Fruit fly (Drosophila melanogaster): Measurements from ENCODE around the gene CG14515.
A peak's percentile ranks its signal among the peaks of the same experiment; 100 is the strongest.

The CG14515 gene

dm6 chr3R:29196967-29197611 lies at the start of gene CG14515:
TSS of gene CG14515 (plus strand) at chr3R:29197556.
- TF ChIP-seq CTCF (optimal IDR thresholded peaks at IDR 0.05), result no peak
- no peak for TF ChIP-seq CG8478 (optimal IDR thresholded peaks at IDR 0.05)

- TF ChIP-seq CTCF (optimal IDR thresholded peaks at IDR 0.05) (peak; percentile 53 to 69), CG8478 (optimal IDR thresholded peaks at IDR 0.05) (no peak)
Measured at dm6 chr3R:29148072-29148471, 49.3 kb upstream of the CG14515 start, which contains the start of the genes CG11882 and Pglym78. TSS of gene CG11882 (minus strand) at chr3R:29148172. TSS of gene Pglym78 (plus strand) at chr3R:29148248.

dm6 chr3R:29151621-29152092 lies 45.7 kb upstream of the CG14515 start, which contains the start of gene eIF2D:
TSS of gene eIF2D (minus strand) at chr3R:29151794.
- TF ChIP-seq CG8478 (optimal IDR thresholded peaks at IDR 0.05) (no peak), CTCF (optimal IDR thresholded peaks at IDR 0.05) (no peak)

dm6 chr3R:29153197-29153644 lies 44.1 kb upstream of the CG14515 start, which contains the start of the genes Slbp and Rpn2:
TSS of gene Slbp (minus strand) at chr3R:29153266.
TSS of gene Rpn2 (plus strand) at chr3R:29153524.
- TF ChIP-seq CG8478 (optimal IDR thresholded peaks at IDR 0.05) (no peak), CTCF (optimal IDR thresholded peaks at IDR 0.05) (no peak)

dm6 chr3R:29157418-29158398 lies 39.6 kb upstream of the CG14515 start, which contains the start of gene rdog:
TSS of gene rdog (plus strand) at chr3R:29158122.
- no peak for TF ChIP-seq CTCF (optimal IDR thresholded peaks at IDR 0.05)
- TF ChIP-seq CG8478 (optimal IDR thresholded peaks at IDR 0.05), result no peak

dm6 chr3R:29158721-29159120 lies 38.6 kb upstream of the CG14515 start:
- TF ChIP-seq CTCF (optimal IDR thresholded peaks at IDR 0.05), result no peak
- no peak for TF ChIP-seq CG8478 (optimal IDR thresholded peaks at IDR 0.05)

dm6 chr3R:29159620-29160019 lies 37.7 kb upstream of the CG14515 start:
- TF ChIP-seq CG8478 (optimal IDR thresholded peaks at IDR 0.05) (no peak), CTCF (optimal IDR thresholded peaks at IDR 0.05) (no peak)

- TF ChIP-seq CG8478 (optimal IDR thresholded peaks at IDR 0.05) (no peak), CTCF (optimal IDR thresholded peaks at IDR 0.05) (no peak)
Measured at dm6 chr3R:29164930-29165693, 32.2 kb upstream of the CG14515 start, which contains the start of gene CG11898. TSS of gene CG11898 (plus strand) at chr3R:29165643.

- no peak for TF ChIP-seq CTCF (optimal IDR thresholded peaks at IDR 0.05)
- no peak for TF ChIP-seq CG8478 (optimal IDR thresholded peaks at IDR 0.05)
Measured at dm6 chr3R:29190984-29191383, 6.4 kb upstream of the CG14515 start.

dm6 chr3R:29194957-29195356 lies 2.4 kb upstream of the CG14515 start, which contains the start of gene jus:
TSS of gene jus (minus strand) at chr3R:29194994.
- TF ChIP-seq CG8478 (optimal IDR thresholded peaks at IDR 0.05), result no peak
- TF ChIP-seq CTCF (optimal IDR thresholded peaks at IDR 0.05), result no peak

- TF ChIP-seq CG8478 (optimal IDR thresholded peaks at IDR 0.05) (no peak), CTCF (optimal IDR thresholded peaks at IDR 0.05) (no peak)
Measured at dm6 chr3R:29198299-29198698, 943 bp downstream of the CG14515 start.

dm6 chr3R:29199807-29200693 lies 2.7 kb downstream of the CG14515 start, which contains the start of gene CG11899:
TSS of gene CG11899 (plus strand) at chr3R:29200454.
- no peak for TF ChIP-seq CG8478 (optimal IDR thresholded peaks at IDR 0.05)

- TF ChIP-seq CTCF (optimal IDR thresholded peaks at IDR 0.05) (no peak), CG8478 (optimal IDR thresholded peaks at IDR 0.05) (peak; percentile 5)
Measured at dm6 chr3R:29202418-29202817, 5.1 kb downstream of the CG14515 start, which contains the start of gene Mesh1. TSS of gene Mesh1 (minus strand) at chr3R:29202525.
